Worm (Caenorhabditis elegans): Measurements from ENCODE around the gene C49A9.2.

DNA sequence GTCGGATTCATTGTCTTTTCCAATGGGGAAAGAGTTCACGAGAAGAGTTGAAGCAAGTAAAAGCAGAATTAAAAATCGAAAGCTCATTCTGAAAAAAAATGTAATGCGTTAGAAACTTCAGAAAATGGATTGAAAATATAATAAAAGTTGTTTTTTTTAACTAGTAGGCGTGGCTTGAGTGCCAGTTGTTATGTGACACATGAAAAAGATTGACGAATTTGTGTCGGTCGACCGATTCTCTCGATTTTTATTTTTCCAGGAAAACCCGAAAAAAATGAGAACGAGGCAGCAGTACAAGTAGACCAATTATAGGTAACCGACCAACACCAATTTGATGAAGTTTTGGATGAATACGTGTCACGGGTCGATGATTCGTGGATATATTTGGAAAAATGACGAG lies 34.5 kb downstream of the C49A9.2 start, which contains the start of gene nlp-16:
- TF ChIP-seq T22C8.4 (GFP tag; IDR thresholded peaks at IDR 0.05) (no peak), ztf-23 (GFP tag; IDR thresholded peaks at IDR 0.05) (no peak)
